Worm (Caenorhabditis elegans): Measurements from ENCODE around the gene ncr-1.

ncr-1 gene

ce11 chrX:4521166-4521565 lies 32.5 kb upstream of the ncr-1 start:
- TF ChIP-seq ces-1 (GFP tag; optimal IDR thresholded peaks at IDR 0.05): peak; percentile 55
- no peak for TF ChIP-seq unc-62 (GFP tag; optimal IDR thresholded peaks at IDR 0.05)

ce11 chrX:4519968-4520367 lies 31.3 kb upstream of the ncr-1 start:
- no peak for TF ChIP-seq ceh-83 (GFP tag; optimal IDR thresholded peaks at IDR 0.05)

ce11 chrX:4516758-4517157 lies 28.1 kb upstream of the ncr-1 start:
- TF ChIP-seq elt-3 (tag; optimal IDR thresholded peaks at IDR 0.05): no peak
- peak; percentile 53 for TF ChIP-seq ces-1 (GFP tag; optimal IDR thresholded peaks at IDR 0.05)
- TF ChIP-seq blmp-1 (tag; optimal IDR thresholded peaks at IDR 0.05): no peak

ce11 chrX:4513657-4514143 lies 25.0 kb upstream of the ncr-1 start, which contains the start of gene spr-3:
TSS of gene spr-3 (plus strand) at chrX:4514093.
- TF ChIP-seq nhr-237 (tag; optimal IDR thresholded peaks at IDR 0.05) (no peak), blmp-1 (tag; optimal IDR thresholded peaks at IDR 0.05) (no peak), tbx-8 (GFP tag; optimal IDR thresholded peaks at IDR 0.05) (no peak), hlh-1 (tag; optimal IDR thresholded peaks at IDR 0.05) (no peak), snpc-4 (tag; optimal IDR thresholded peaks at IDR 0.05) (no peak), ceh-43 (GFP tag; optimal IDR thresholded peaks at IDR 0.05) (no peak), mab-5 (tag; optimal IDR thresholded peaks at IDR 0.05) (no peak), unc-62 (GFP tag; optimal IDR thresholded peaks at IDR 0.05) (no peak), zip-8 (tag; optimal IDR thresholded peaks at IDR 0.05) (no peak), elt-3 (tag; optimal IDR thresholded peaks at IDR 0.05) (no peak), mep-1 (tag; optimal IDR thresholded peaks at IDR 0.05) (no peak), elt-1 (tag; optimal IDR thresholded peaks at IDR 0.05; ENCODE audit: borderline replicate concordance, insufficient read depth) (no peak), M03D4.4 (tag; optimal IDR thresholded peaks at IDR 0.05) (no peak), bed-3 (GFP tag; optimal IDR thresholded peaks at IDR 0.05) (no peak), unc-39 (tag; optimal IDR thresholded peaks at IDR 0.05) (no peak), lin-32 (GFP tag; optimal IDR thresholded peaks at IDR 0.05) (peak; percentile 85), ztf-11 (tag; optimal IDR thresholded peaks at IDR 0.05) (no peak), nhr-2 (tag; optimal IDR thresholded peaks at IDR 0.05) (no peak), mls-2 (tag; optimal IDR thresholded peaks at IDR 0.05) (peak; percentile 3), lsy-2 (tag; optimal IDR thresholded peaks at IDR 0.05) (no peak), pha-4 (tag; optimal IDR thresholded peaks at IDR 0.05) (peak; percentile 20), unc-120 (tag; optimal IDR thresholded peaks at IDR 0.05; ENCODE audit: poor library complexity, severe bottlenecking) (no peak), drap-1 (GFP tag; optimal IDR thresholded peaks at IDR 0.05) (no peak), nhr-28 (tag; optimal IDR thresholded peaks at IDR 0.05) (no peak), nhr-76 (tag; optimal IDR thresholded peaks at IDR 0.05) (no peak), cnd-1 (tag; optimal IDR thresholded peaks at IDR 0.05) (peak; percentile 30), sptf-1 (tag; optimal IDR thresholded peaks at IDR 0.05) (peak; percentile 38), ceh-83 (GFP tag; optimal IDR thresholded peaks at IDR 0.05) (no peak), ham-2 (GFP tag; optimal IDR thresholded peaks at IDR 0.05) (peak; percentile 86), ceh-39 (tag; optimal IDR thresholded peaks at IDR 0.05) (no peak), flh-1 (GFP tag; optimal IDR thresholded peaks at IDR 0.05) (no peak), nhr-12 (tag; optimal IDR thresholded peaks at IDR 0.05) (no peak), ces-1 (GFP tag; optimal IDR thresholded peaks at IDR 0.05) (peak; percentile 18), lin-13 (tag; optimal IDR thresholded peaks at IDR 0.05) (no peak), sem-2 (GFP tag; optimal IDR thresholded peaks at IDR 0.05) (no peak)

ce11 chrX:4508209-4508608 lies 19.6 kb upstream of the ncr-1 start, which contains the start of gene rhi-1:
TSS of gene rhi-1 (plus strand) at chrX:4508509.
- TF ChIP-seq unc-39 (tag; optimal IDR thresholded peaks at IDR 0.05) (no peak), ceh-39 (tag; optimal IDR thresholded peaks at IDR 0.05) (no peak), elt-3 (tag; optimal IDR thresholded peaks at IDR 0.05) (no peak), ceh-83 (GFP tag; optimal IDR thresholded peaks at IDR 0.05) (no peak), mep-1 (tag; optimal IDR thresholded peaks at IDR 0.05) (no peak), nhr-28 (tag; optimal IDR thresholded peaks at IDR 0.05) (no peak), elt-1 (tag; optimal IDR thresholded peaks at IDR 0.05; ENCODE audit: borderline replicate concordance, insufficient read depth) (no peak), zip-8 (tag; optimal IDR thresholded peaks at IDR 0.05) (no peak), cnd-1 (tag; optimal IDR thresholded peaks at IDR 0.05) (no peak), nhr-237 (tag; optimal IDR thresholded peaks at IDR 0.05) (no peak), lin-13 (tag; optimal IDR thresholded peaks at IDR 0.05) (no peak), sptf-1 (tag; optimal IDR thresholded peaks at IDR 0.05) (no peak), mab-5 (tag; optimal IDR thresholded peaks at IDR 0.05) (no peak)
